Fruit fly (Drosophila melanogaster) whole organism, embryonic: ENCODE measurements around the gene Npc2f.

ENCODE experiments used
- Asciz ChIP-seq: fragments of 200-800 bp; sonication (Bioruptor generic); optimal IDR thresholded peaks from 2 replicates; lab custom pipeline; 2017; ENCODE audit warnings: missing biosample characterization, mild to moderate bottlenecking, missing genetic modification characterization, missing genetic modification reagents
- Atf-2 ChIP-seq: fragments of 200-800 bp; sonication (Bioruptor generic); optimal IDR thresholded peaks from 2 replicates; lab custom pipeline; 2016; ENCODE audit warnings: missing biosample characterization, missing genetic modification characterization
- Atf6 ChIP-seq: fragments of 200-800 bp; sonication (Bioruptor generic); IDR thresholded peaks from 2 replicates; pipeline ENCODE4 v1.3.6; 2022; ENCODE audit warnings: missing biosample characterization, missing genetic modification characterization
- CG10209 ChIP-seq: fragments of 200-800 bp; sonication (Bioruptor generic); optimal IDR thresholded peaks from 3 replicates; lab custom pipeline; 2017; ENCODE audit warnings: missing biosample characterization, mild to moderate bottlenecking, missing genetic modification characterization, missing genetic modification reagents
- CG10321 ChIP-seq: fragments of 200-800 bp; sonication (Bioruptor generic); IDR thresholded peaks from 2 replicates; pipeline ENCODE4 v1.3.6; 2022; ENCODE audit warnings: missing biosample characterization, missing genetic modification characterization
- CG11247 ChIP-seq: fragments of 200-800 bp; sonication (Bioruptor generic); IDR thresholded peaks from 2 replicates; pipeline ENCODE4 v1.3.6; 2022; ENCODE audit warnings: missing biosample characterization, missing genetic modification characterization
- CG11504 ChIP-seq: fragments of 200-800 bp; sonication (Bioruptor generic); optimal IDR thresholded peaks from 3 replicates; lab custom pipeline; 2019; ENCODE audit warnings: missing biosample characterization, mild to moderate bottlenecking, missing genetic modification characterization, moderate library complexity
- CG12155 ChIP-seq: fragments of 200-800 bp; sonication (Bioruptor generic); optimal IDR thresholded peaks from 3 replicates; lab custom pipeline; 2016; ENCODE audit warnings: missing biosample characterization, missing genetic modification characterization
- CG1233 ChIP-seq: fragments of 200-800 bp; sonication (Bioruptor generic); optimal IDR thresholded peaks from 4 replicates; lab custom pipeline; 2018; ENCODE audit warnings: missing biosample characterization, mild to moderate bottlenecking, missing genetic modification characterization
- CG13424 ChIP-seq: fragments of 200-800 bp; sonication (Bioruptor generic); optimal IDR thresholded peaks from 2 replicates; lab custom pipeline; 2019; ENCODE audit warnings: missing biosample characterization, mild to moderate bottlenecking, missing genetic modification characterization, moderate library complexity
- CG13624 ChIP-seq: fragments of 200-800 bp; sonication (Bioruptor generic); optimal IDR thresholded peaks from 2 replicates; lab custom pipeline; 2016; ENCODE audit warnings: missing biosample characterization, missing genetic modification characterization
- CG14965 ChIP-seq: fragments of 200-800 bp; sonication (Bioruptor generic); optimal IDR thresholded peaks from 2 replicates; lab custom pipeline; 2016; ENCODE audit warnings: missing biosample characterization, missing genetic modification characterization, borderline replicate concordance
- CG1602 ChIP-seq: fragments of 200-800 bp; sonication (Bioruptor generic); optimal IDR thresholded peaks from 3 replicates; lab custom pipeline; 2016; ENCODE audit warnings: missing biosample characterization, missing genetic modification characterization
- CG17385 ChIP-seq: fragments of 200-800 bp; sonication (Bioruptor generic); optimal IDR thresholded peaks from 3 replicates; lab custom pipeline; 2018; ENCODE audit warnings: missing biosample characterization, mild to moderate bottlenecking, missing genetic modification characterization
- CG18011 ChIP-seq: fragments of 200-800 bp; sonication (Bioruptor generic); optimal IDR thresholded peaks from 2 replicates; lab custom pipeline; 2017; ENCODE audit warnings: missing biosample characterization, missing genetic modification characterization, mild to moderate bottlenecking, moderate library complexity, missing genotype
- CG2678 ChIP-seq: fragments of 200-800 bp; sonication (Bioruptor generic); optimal IDR thresholded peaks from 3 replicates; lab custom pipeline; 2019; ENCODE audit warnings: missing biosample characterization, mild to moderate bottlenecking, missing genetic modification characterization, moderate library complexity
- CG31224 ChIP-seq: fragments of 200-800 bp; sonication (Bioruptor generic); IDR thresholded peaks from 2 replicates; pipeline ENCODE4 v1.3.6; 2022; ENCODE audit warnings: missing biosample characterization, missing genetic modification characterization
- CG3407 ChIP-seq: fragments of 200-800 bp; sonication (Bioruptor generic); optimal IDR thresholded peaks from 2 replicates; lab custom pipeline; 2018; ENCODE audit warnings: missing biosample characterization, mild to moderate bottlenecking, missing genetic modification characterization
- CG4617 ChIP-seq: fragments of 200-800 bp; sonication (Bioruptor generic); optimal IDR thresholded peaks from 3 replicates; lab custom pipeline; 2016; ENCODE audit warnings: missing biosample characterization, missing genetic modification characterization, borderline replicate concordance
- CG5953 ChIP-seq: fragments of 200-800 bp; sonication (Bioruptor generic); IDR thresholded peaks from 2 replicates; pipeline ENCODE4 v1.3.6; 2022; ENCODE audit warnings: missing biosample characterization, missing genetic modification characterization
- CG6683 ChIP-seq: fragments of 200-800 bp; sonication (Bioruptor generic); optimal IDR thresholded peaks from 2 replicates; lab custom pipeline; 2017; ENCODE audit warnings: missing biosample characterization, mild to moderate bottlenecking, missing genetic modification characterization, missing genetic modification reagents
- CG7786 ChIP-seq: fragments of 200-800 bp; sonication (Bioruptor generic); optimal IDR thresholded peaks from 2 replicates; lab custom pipeline; 2016; ENCODE audit warnings: missing biosample characterization, missing genetic modification characterization
- CG7839 ChIP-seq: fragments of 200-800 bp; sonication (Bioruptor generic); optimal IDR thresholded peaks from 3 replicates; lab custom pipeline; 2018; ENCODE audit warnings: missing biosample characterization, mild to moderate bottlenecking, missing genetic modification characterization, moderate library complexity
- CG9727 ChIP-seq: fragments of 200-800 bp; sonication (Bioruptor generic); optimal IDR thresholded peaks from 3 replicates; lab custom pipeline; 2017; ENCODE audit warnings: missing biosample characterization, mild to moderate bottlenecking, missing genetic modification characterization
- CG9817 ChIP-seq: fragments of 200-800 bp; sonication (Bioruptor generic); optimal IDR thresholded peaks from 2 replicates; lab custom pipeline; 2018; ENCODE audit warnings: missing biosample characterization, mild to moderate bottlenecking, missing genetic modification characterization, moderate library complexity
- CG9932 ChIP-seq: fragments of 200-800 bp; sonication (Bioruptor generic); IDR thresholded peaks from 2 replicates; pipeline ENCODE4 v1.3.6; 2022; ENCODE audit warnings: missing biosample characterization, missing genetic modification characterization
- Dp ChIP-seq: fragments of 200-800 bp; sonication (Bioruptor generic); optimal IDR thresholded peaks from 2 replicates; lab custom pipeline; 2018; ENCODE audit warnings: missing biosample characterization, mild to moderate bottlenecking, missing genetic modification characterization, moderate library complexity
- E2f1 ChIP-seq: fragments of 200-800 bp; sonication (Bioruptor generic); IDR thresholded peaks from 2 replicates; pipeline ENCODE4 v1.3.6; 2022; ENCODE audit warnings: missing biosample characterization, missing genetic modification characterization
- Ets97D ChIP-seq: fragments of 200-800 bp; sonication (Bioruptor generic); optimal IDR thresholded peaks from 3 replicates; lab custom pipeline; 2016; ENCODE audit warnings: missing biosample characterization, missing genetic modification characterization
- Fer1 ChIP-seq: fragments of 200-800 bp; sonication (Bioruptor generic); optimal IDR thresholded peaks from 2 replicates; lab custom pipeline; 2017; ENCODE audit warnings: missing biosample characterization, mild to moderate bottlenecking, missing genetic modification characterization
- H15 ChIP-seq: fragments of 200-800 bp; sonication (Bioruptor generic); IDR thresholded peaks from 3 replicates; pipeline ENCODE4 v1.3.6; 2022; ENCODE audit warnings: missing biosample characterization, missing genetic modification characterization
- Hand ChIP-seq: fragments of 200-800 bp; sonication (Bioruptor generic); optimal IDR thresholded peaks from 2 replicates; lab custom pipeline; 2017; ENCODE audit warnings: mild to moderate bottlenecking, missing biosample characterization, missing genetic modification reagents, missing genetic modification characterization
- Hmr ChIP-seq: fragments of 200-800 bp; sonication (Bioruptor generic); optimal IDR thresholded peaks from 3 replicates; lab custom pipeline; 2017; ENCODE audit warnings: mild to moderate bottlenecking, missing biosample characterization, missing genetic modification reagents, missing genetic modification characterization
- Lpt ChIP-seq: fragments of >200 bp; optimal IDR thresholded peaks from 2 replicates; lab custom pipeline; 2018; ENCODE audit warnings: missing biosample characterization, missing genetic modification characterization
- Neu2 ChIP-seq: fragments of 200-800 bp; sonication (Bioruptor generic); optimal IDR thresholded peaks from 3 replicates; lab custom pipeline; 2016; ENCODE audit warnings: missing biosample characterization, missing genetic modification characterization, borderline replicate concordance
- Sox102F ChIP-seq: fragments of 200-800 bp; sonication (Bioruptor generic); optimal IDR thresholded peaks from 2 replicates; lab custom pipeline; 2018; ENCODE audit warnings: missing biosample characterization, mild to moderate bottlenecking, missing genetic modification characterization, moderate library complexity
- abd-A ChIP-seq: fragments of 200-800 bp; sonication (Bioruptor generic); optimal IDR thresholded peaks from 3 replicates; lab custom pipeline; 2019; ENCODE audit warnings: missing biosample characterization, mild to moderate bottlenecking, missing genetic modification characterization, moderate library complexity
- corto ChIP-seq: fragments of 200-800 bp; sonication (Bioruptor generic); optimal IDR thresholded peaks from 2 replicates; lab custom pipeline; 2016; ENCODE audit warnings: missing biosample characterization, mild to moderate bottlenecking, missing genetic modification characterization, moderate library complexity
- crol ChIP-seq: fragments of 200-800 bp; sonication (Bioruptor generic); IDR thresholded peaks from 2 replicates; pipeline ENCODE4 v1.3.6; 2022; ENCODE audit warnings: missing biosample characterization, missing genetic modification characterization
- dm ChIP-seq: fragments of 200-800 bp; sonication (Bioruptor generic); optimal IDR thresholded peaks from 3 replicates; lab custom pipeline; 2016; ENCODE audit warnings: missing biosample characterization, missing genetic modification characterization
- fd3F ChIP-seq: fragments of 200-800 bp; sonication (Bioruptor generic); optimal IDR thresholded peaks from 2 replicates; lab custom pipeline; 2018; ENCODE audit warnings: missing biosample characterization, mild to moderate bottlenecking, missing genetic modification characterization, moderate library complexity
- gro ChIP-seq: fragments of 200-800 bp; sonication (Bioruptor generic); optimal IDR thresholded peaks from 2 replicates; lab custom pipeline; 2016; ENCODE audit warnings: missing biosample characterization, missing genetic modification characterization
- lab ChIP-seq: fragments of 200-800 bp; sonication (Bioruptor generic); optimal IDR thresholded peaks from 3 replicates; lab custom pipeline; 2017; ENCODE audit warnings: missing biosample characterization, missing genetic modification characterization, mild to moderate bottlenecking, moderate library complexity, missing genetic modification reagents
- lmd ChIP-seq: fragments of 200-800 bp; sonication (Bioruptor generic); IDR thresholded peaks from 2 replicates; pipeline ENCODE4 v1.3.6; 2022; ENCODE audit warnings: missing biosample characterization, missing genetic modification characterization
- mld ChIP-seq: fragments of 200-800 bp; sonication (Bioruptor generic); IDR thresholded peaks from 3 replicates; pipeline ENCODE4 v1.3.6; 2022; ENCODE audit warnings: missing biosample characterization, missing genetic modification characterization; ENCODE audit not compliant: partially characterized antibody
- nau ChIP-seq: fragments of 200-800 bp; sonication (Bioruptor generic); optimal IDR thresholded peaks from 3 replicates; lab custom pipeline; 2017; ENCODE audit warnings: missing biosample characterization, mild to moderate bottlenecking, missing genetic modification characterization, missing genetic modification reagents
- odd ChIP-seq: fragments of 200-800 bp; sonication (Bioruptor generic); optimal IDR thresholded peaks from 2 replicates; lab custom pipeline; 2017; ENCODE audit warnings: missing biosample characterization, mild to moderate bottlenecking, missing genetic modification characterization
- pzg ChIP-seq: fragments of 200-800 bp; sonication (Bioruptor generic); optimal IDR thresholded peaks from 3 replicates; lab custom pipeline; 2018; ENCODE audit warnings: missing biosample characterization, mild to moderate bottlenecking, missing genetic modification characterization, moderate library complexity
- ro ChIP-seq: fragments of 200-800 bp; sonication (Bioruptor generic); IDR thresholded peaks from 2 replicates; pipeline ENCODE4 v1.3.6; 2022; ENCODE audit warnings: missing biosample characterization, missing genetic modification characterization
- slou ChIP-seq: fragments of 200-800 bp; sonication (Bioruptor generic); optimal IDR thresholded peaks from 3 replicates; lab custom pipeline; 2016; ENCODE audit warnings: missing biosample characterization, missing genetic modification characterization
- so ChIP-seq: fragments of 200-800 bp; sonication (Bioruptor generic); IDR thresholded peaks from 3 replicates; pipeline ENCODE4 v1.3.6; 2022; ENCODE audit warnings: missing biosample characterization, missing genetic modification characterization

The Npc2f gene

dm6 chr3R:24093430-24093829 lies 44.3 kb upstream of the Npc2f start (continued):
- peak; percentile 18 for TF ChIP-seq CG17385 (GFP tag; lab: Kevin White, UChicago)
- TF ChIP-seq Hand (GFP tag; lab: Kevin White, UChicago), result peak; percentile 38
- no peak for TF ChIP-seq CG7786 (GFP tag; lab: Kevin White, UChicago)
- no peak for TF ChIP-seq CG12155 (GFP tag; lab: Kevin White, UChicago)
- no peak for TF ChIP-seq CG1602
- no peak for TF ChIP-seq CG11247 (GFP tag; lab: Robert Waterston, UW)
- TF ChIP-seq lab, result peak; percentile 16
- no peak for TF ChIP-seq nau
- TF ChIP-seq CG10321 (GFP tag; lab: Robert Waterston, UW), result no peak
- no peak for TF ChIP-seq CG6683 (GFP tag; lab: Kevin White, UChicago)
- TF ChIP-seq CG2678 (tag; lab: Kevin White, UChicago), result peak; percentile 14
- TF ChIP-seq CG10209 (GFP tag; lab: Kevin White, UChicago), result no peak
- no peak for TF ChIP-seq mld (GFP tag; lab: Robert Waterston, UW)
- peak; percentile 22 for TF ChIP-seq CG9727 (GFP tag; lab: Kevin White, UChicago)
- TF ChIP-seq odd (GFP tag; lab: Kevin White, UChicago), result peak; percentile 39
- no peak for TF ChIP-seq CG4617 (GFP tag; lab: Kevin White, UChicago)
- TF ChIP-seq Atf6 (GFP tag; lab: Robert Waterston, UW), result no peak
- TF ChIP-seq Neu2 (GFP tag; lab: Kevin White, UChicago), result no peak
- no peak for TF ChIP-seq lmd
- peak; percentile 26 for TF ChIP-seq Fer1 (GFP tag; lab: Kevin White, UChicago)
- TF ChIP-seq gro (GFP tag; lab: Kevin White, UChicago), result no peak
- no peak for TF ChIP-seq CG5953 (GFP tag; lab: Robert Waterston, UW)
- no peak for TF ChIP-seq CG14965 (GFP tag; lab: Kevin White, UChicago)
- TF ChIP-seq CG31224 (GFP tag; lab: Robert Waterston, UW), result no peak
- no peak for TF ChIP-seq CG9932
- TF ChIP-seq slou (GFP tag; lab: Kevin White, UChicago), result no peak
- TF ChIP-seq Asciz (GFP tag; lab: Kevin White, UChicago), result peak; percentile 8
- no peak for TF ChIP-seq Atf-2 (GFP tag; lab: Kevin White, UChicago)
- TF ChIP-seq Sox102F (GFP tag; lab: Kevin White, UChicago), result peak; percentile 35
- no peak for TF ChIP-seq corto (GFP tag; lab: Kevin White, UChicago)
- no peak for TF ChIP-seq E2f1 (GFP tag; lab: Robert Waterston, UW)
- no peak for TF ChIP-seq CG1233 (GFP tag; lab: Kevin White, UChicago)
- TF ChIP-seq pzg, result no peak
- TF ChIP-seq dm (GFP tag; lab: Kevin White, UChicago), result no peak
- peak; percentile 43 for TF ChIP-seq CG13424
- no peak for TF ChIP-seq CG18011 (GFP tag; lab: Kevin White, UChicago)
- no peak for TF ChIP-seq crol (GFP tag; lab: Robert Waterston, UW)
- TF ChIP-seq Lpt (GFP tag; lab: Kevin White, UChicago), result no peak
- no peak for TF ChIP-seq Ets97D (GFP tag; lab: Kevin White, UChicago)
- no peak for TF ChIP-seq CG9817 (tag; lab: Kevin White, UChicago)
- TF ChIP-seq CG3407 (GFP tag; lab: Kevin White, UChicago), result no peak
- no peak for TF ChIP-seq H15 (GFP tag; lab: Robert Waterston, UW)
- no peak for TF ChIP-seq ro (GFP tag; lab: Robert Waterston, UW)
- peak; percentile 66 for TF ChIP-seq CG11504 (tag; lab: Kevin White, UChicago)
- no peak for TF ChIP-seq CG13624
- peak; percentile 43 for TF ChIP-seq CG7839
- TF ChIP-seq Dp (GFP tag; lab: Kevin White, UChicago), result no peak
- peak; percentile 40 for TF ChIP-seq fd3F (GFP tag; lab: Kevin White, UChicago)
- TF ChIP-seq abd-A, result no peak
- no peak for TF ChIP-seq so
- TF ChIP-seq Hmr (GFP tag; lab: Kevin White, UChicago), result peak; percentile 40
